Worm (Caenorhabditis elegans) whole organism, L3 larva: ENCODE results near the gene C28C12.12.
A peak's percentile ranks its signal among the peaks of the same experiment; 100 is the strongest.

Source experiments
- ZK546.5 ChIP-seq: sonication (generic microtip); optimal IDR thresholded peaks from 2 replicates; lab custom pipeline; 2017; ENCODE audit warnings: missing biosample characterization, missing genetic modification characterization
- aly-2 ChIP-seq: fragments of 150-350 bp; optimal IDR thresholded peaks from 2 replicates; lab custom pipeline; 2014; ENCODE audit warnings: missing biosample characterization, missing genetic modification characterization
- ama-1 ChIP-seq: fragments of 150-350 bp; optimal IDR thresholded peaks from 2 replicates; lab custom pipeline; 2018
- ceh-16 ChIP-seq: sonication (generic microtip); optimal IDR thresholded peaks from 2 replicates; lab custom pipeline; 2017; ENCODE audit warnings: missing biosample characterization, missing genetic modification characterization
- ceh-28 ChIP-seq: fragments of 150-350 bp; optimal IDR thresholded peaks from 2 replicates; lab custom pipeline; 2014; ENCODE audit warnings: missing biosample characterization, missing genetic modification reagents, missing genetic modification characterization
- ceh-82 ChIP-seq: fragments of 150-350 bp; optimal IDR thresholded peaks from 2 replicates; lab custom pipeline; 2014; ENCODE audit warnings: missing biosample characterization, missing genetic modification characterization
- daf-12 ChIP-seq: fragments of 150-350 bp; optimal IDR thresholded peaks from 2 replicates; lab custom pipeline; 2014; ENCODE audit warnings: missing biosample characterization, missing genetic modification reagents, missing genetic modification characterization
- egl-27 ChIP-seq: sonication (generic microtip); optimal IDR thresholded peaks from 4 replicates; lab custom pipeline; 2017; ENCODE audit warnings: missing biosample characterization, missing genetic modification reagents, missing genetic modification characterization
- egl-5 ChIP-seq: fragments of 150-350 bp; optimal IDR thresholded peaks from 2 replicates; lab custom pipeline; 2017; ENCODE audit warnings: missing biosample characterization, missing genetic modification reagents, missing genetic modification characterization, inconsistent platforms
- elt-1 ChIP-seq: fragments of 150-350 bp; optimal IDR thresholded peaks from 2 replicates; lab custom pipeline; 2014; ENCODE audit warnings: missing biosample characterization, missing genetic modification characterization
- elt-3 ChIP-seq, 3 experiments: fragments of 150-350 bp in 1 of 3; sonication (generic microtip) in 2 of 3; optimal IDR thresholded peaks; 2 replicates in 2 of 3; 4 replicates in 1 of 3; lab custom pipeline; 2014 to 2017; ENCODE audit warnings: missing biosample characterization in 3 of 3, missing genetic modification characterization in 3 of 3
- eor-1 ChIP-seq, 2 experiments: fragments of 150-350 bp; optimal IDR thresholded peaks; 2 replicates each; lab custom pipeline; 2014 to 2018; ENCODE audit warnings: missing biosample characterization in 2 of 2, missing genetic modification characterization in 2 of 2
- fkh-10 ChIP-seq: sonication (generic microtip); optimal IDR thresholded peaks from 2 replicates; lab custom pipeline; 2017; ENCODE audit warnings: missing biosample characterization, missing genetic modification reagents, missing genetic modification characterization
- fkh-2 ChIP-seq: fragments of 150-350 bp; optimal IDR thresholded peaks from 2 replicates; lab custom pipeline; 2014; ENCODE audit warnings: missing biosample characterization, missing genetic modification reagents, missing genetic modification characterization
- fos-1 ChIP-seq: fragments of 150-350 bp; optimal IDR thresholded peaks from 2 replicates; lab custom pipeline; 2014; ENCODE audit warnings: missing biosample characterization, missing genetic modification characterization
- hmg-11 ChIP-seq: sonication (generic microtip); optimal IDR thresholded peaks from 2 replicates; lab custom pipeline; 2016; ENCODE audit warnings: missing genetic modification characterization, missing compliant biosample characterization
- jun-1 ChIP-seq: fragments of 150-350 bp; optimal IDR thresholded peaks from 2 replicates; lab custom pipeline; 2014; ENCODE audit warnings: missing biosample characterization, missing genetic modification reagents, missing genetic modification characterization
- lin-15B ChIP-seq: fragments of 150-350 bp; optimal IDR thresholded peaks from 2 replicates; lab custom pipeline; 2014; ENCODE audit warnings: missing biosample characterization, missing genetic modification characterization
- lsy-12 ChIP-seq: sonication (generic microtip); optimal IDR thresholded peaks from 2 replicates; lab custom pipeline; 2016; ENCODE audit warnings: mild to moderate bottlenecking, missing genetic modification characterization, missing compliant biosample characterization
- mdl-1 ChIP-seq: fragments of 150-350 bp; optimal IDR thresholded peaks from 2 replicates; lab custom pipeline; 2014; ENCODE audit warnings: missing biosample characterization, missing genetic modification characterization
- mml-1 ChIP-seq: fragments of 150-350 bp; sonication (generic microtip); optimal IDR thresholded peaks from 3 replicates; lab custom pipeline; 2014; ENCODE audit warnings: missing biosample characterization, missing genetic modification characterization
- nfya-1 ChIP-seq: sonication (generic microtip); optimal IDR thresholded peaks from 2 replicates; lab custom pipeline; 2017; ENCODE audit warnings: missing genetic modification characterization, mild to moderate bottlenecking, missing compliant biosample characterization, antibody characterized with exemption, moderate library complexity; ENCODE audit not compliant: insufficient read depth
- nhr-11 ChIP-seq: fragments of 150-350 bp; optimal IDR thresholded peaks from 2 replicates; lab custom pipeline; 2014; ENCODE audit warnings: missing biosample characterization, missing genetic modification characterization
- nhr-12 ChIP-seq: fragments of 150-350 bp; optimal IDR thresholded peaks from 2 replicates; lab custom pipeline; 2014; ENCODE audit warnings: missing biosample characterization, missing genetic modification characterization
- nhr-23 ChIP-seq: fragments of 150-350 bp; optimal IDR thresholded peaks from 2 replicates; lab custom pipeline; 2014; ENCODE audit warnings: missing biosample characterization, missing genetic modification reagents, missing genetic modification characterization
- nhr-237 ChIP-seq: fragments of 150-350 bp; optimal IDR thresholded peaks from 2 replicates; lab custom pipeline; 2014; ENCODE audit warnings: missing biosample characterization, missing genetic modification characterization
- nhr-25 ChIP-seq: sonication (generic microtip); optimal IDR thresholded peaks from 2 replicates; lab custom pipeline; 2017; ENCODE audit warnings: missing biosample characterization, missing genetic modification characterization
- nhr-43 ChIP-seq: sonication (generic microtip); optimal IDR thresholded peaks from 2 replicates; lab custom pipeline; 2016; ENCODE audit warnings: mild to moderate bottlenecking, missing genetic modification characterization, missing compliant biosample characterization; ENCODE audit not compliant: poor library complexity, severe bottlenecking
- nhr-76 ChIP-seq: fragments of 150-350 bp; sonication (generic microtip); optimal IDR thresholded peaks from 5 replicates; lab custom pipeline; 2014; ENCODE audit warnings: missing biosample characterization, missing genetic modification characterization
- nhr-77 ChIP-seq: fragments of 150-350 bp; optimal IDR thresholded peaks from 2 replicates; lab custom pipeline; 2014; ENCODE audit warnings: missing biosample characterization, missing genetic modification characterization
- skn-1 ChIP-seq: fragments of 150-350 bp; optimal IDR thresholded peaks from 2 replicates; lab custom pipeline; 2014; ENCODE audit warnings: missing biosample characterization, missing genetic modification characterization
- tbx-2 ChIP-seq: sonication (generic microtip); optimal IDR thresholded peaks from 2 replicates; lab custom pipeline; 2016; ENCODE audit warnings: mild to moderate bottlenecking, missing genetic modification characterization, missing compliant biosample characterization
- unc-39 ChIP-seq: sonication (generic microtip); optimal IDR thresholded peaks from 4 replicates; lab custom pipeline; 2017; ENCODE audit warnings: missing biosample characterization, missing genetic modification characterization
- unc-62 ChIP-seq: fragments of 150-350 bp; sonication (generic microtip); optimal IDR thresholded peaks from 4 replicates; lab custom pipeline; 2014; ENCODE audit warnings: missing biosample characterization, missing genetic modification reagents, missing genetic modification characterization
- ztf-11 ChIP-seq: fragments of 150-350 bp; optimal IDR thresholded peaks from 2 replicates; lab custom pipeline; 2014; ENCODE audit warnings: missing biosample characterization, missing genetic modification characterization

Gene C28C12.12

ce11 chrIV:8472493-8472892 lies 23.7 kb downstream of the C28C12.12 start, which contains the start of gene oat-1:
Gene oat-1 (minus strand): TSS chrIV:8472593.
- no peak for TF ChIP-seq aly-2 (tag; lab: Kevin White, UChicago)

- TF ChIP-seq nhr-77 (tag; lab: Kevin White, UChicago): no peak
- no peak for TF ChIP-seq ZK546.5 (tag; lab: Kevin White, UChicago)
- TF ChIP-seq skn-1 (tag; lab: Kevin White, UChicago): no peak
- no peak for TF ChIP-seq elt-1 (tag; lab: Kevin White, UChicago)
- TF ChIP-seq fkh-10 (GFP tag; lab: Kevin White, UChicago): no peak
- no peak for TF ChIP-seq mml-1 (tag; lab: Kevin White, UChicago)
- no peak for TF ChIP-seq jun-1
- TF ChIP-seq egl-27 (tag; lab: Kevin White, UChicago): no peak
- TF ChIP-seq ceh-82 (tag; lab: Kevin White, UChicago): no peak
- TF ChIP-seq unc-39 (tag; lab: Kevin White, UChicago): no peak
- no peak for TF ChIP-seq daf-12
- no peak for TF ChIP-seq fos-1 (tag; lab: Kevin White, UChicago)
- no peak for TF ChIP-seq nhr-76 (tag; lab: Kevin White, UChicago)
- TF ChIP-seq lin-15B (tag; lab: Kevin White, UChicago): no peak
- TF ChIP-seq tbx-2: no peak
- TF ChIP-seq, all 47 proteins: peak for 0
Observed at ce11 chrIV:8464187-8464586, 32.0 kb downstream of the C28C12.12 start.

DNA sequence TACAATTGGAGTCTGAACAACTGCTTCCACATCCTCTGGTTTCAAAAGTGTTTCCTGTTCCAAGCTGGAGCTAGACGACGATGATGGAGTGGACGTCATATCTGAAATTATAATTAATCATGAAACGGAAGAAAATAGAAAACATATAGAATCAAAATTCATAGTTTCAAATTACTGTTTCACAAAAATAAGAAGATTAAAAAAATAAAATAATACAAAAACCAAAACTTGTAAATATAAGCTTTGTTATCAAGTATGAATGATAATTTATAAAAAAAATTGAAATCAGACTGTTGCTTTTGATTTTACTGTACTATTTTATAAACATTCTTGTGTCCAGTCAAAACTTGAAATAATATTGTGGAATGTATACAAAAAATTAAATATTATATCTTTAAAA lies 32.4 kb downstream of the C28C12.12 start, which contains the start of gene str-176:
Gene str-176, minus strand, starts transcription at position 101 of the 400 bp plus-strand sequence.
- TF ChIP-seq elt-3 (tag; optimal IDR thresholded peaks at IDR 0.05; lab: Kevin White, UChicago) (no peak), elt-1 (tag; lab: Kevin White, UChicago) (no peak), egl-27 (tag; lab: Kevin White, UChicago) (no peak), nhr-237 (tag; lab: Kevin White, UChicago) (no peak), fos-1 (tag; lab: Kevin White, UChicago) (no peak), ztf-11 (tag; lab: Kevin White, UChicago) (no peak), nhr-76 (tag; lab: Kevin White, UChicago) (no peak), aly-2 (tag; lab: Kevin White, UChicago) (no peak)

DNA sequence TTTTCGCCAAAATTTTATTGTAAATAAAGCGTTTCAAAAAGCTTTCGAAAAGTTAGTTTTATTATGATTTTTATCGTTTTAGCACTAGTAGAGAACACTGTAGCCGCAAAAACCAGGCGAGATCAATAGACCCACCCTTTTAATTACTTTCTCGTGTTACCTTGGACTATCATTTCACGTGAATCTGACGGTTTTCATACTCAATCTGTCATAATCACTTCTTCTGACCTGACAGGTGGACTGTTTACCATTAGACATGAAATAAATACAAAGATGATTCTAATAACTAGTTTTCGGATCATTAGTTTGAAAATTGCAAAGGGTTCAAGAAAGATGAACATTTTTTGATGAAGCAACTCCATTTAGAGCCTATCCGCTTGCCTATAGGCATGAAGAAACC lies 33.1 kb downstream of the C28C12.12 start:
- TF ChIP-seq nhr-77 (tag; lab: Kevin White, UChicago): no peak
- no peak for TF ChIP-seq egl-5
- TF ChIP-seq elt-1 (tag; lab: Kevin White, UChicago): no peak
- no peak for TF ChIP-seq ceh-16
- peak; percentile 80 for TF ChIP-seq unc-62 (GFP tag; lab: Kevin White, UChicago)
- no peak for TF ChIP-seq nhr-76 (tag; lab: Kevin White, UChicago)
- TF ChIP-seq nhr-43 (tag; lab: Kevin White, UChicago): peak; percentile 11
- no peak for TF ChIP-seq fkh-2 (tag; lab: Kevin White, UChicago)
- no peak for TF ChIP-seq ceh-28
- peak; percentile 64 for TF ChIP-seq nhr-25
- TF ChIP-seq nhr-23 (tag; lab: Kevin White, UChicago): peak; percentile 70
- TF ChIP-seq ZK546.5 (tag; lab: Kevin White, UChicago): no peak
- peak; percentile 37 for TF ChIP-seq mdl-1 (tag; lab: Kevin White, UChicago)
- TF ChIP-seq ama-1: no peak
- TF ChIP-seq nhr-12 (tag; lab: Kevin White, UChicago): no peak
- TF ChIP-seq aly-2 (tag; lab: Kevin White, UChicago): no peak
- TF ChIP-seq lsy-12 (tag; lab: Kevin White, UChicago): no peak
- no peak for TF ChIP-seq fos-1 (tag; lab: Kevin White, UChicago)
- no peak for TF ChIP-seq nhr-11
- no peak for TF ChIP-seq eor-1 (tag; optimal IDR thresholded peaks at IDR 0.05; lab: Kevin White, UChicago)
- TF ChIP-seq nfya-1: no peak
- TF ChIP-seq nhr-237 (tag; lab: Kevin White, UChicago): no peak
- TF ChIP-seq skn-1 (tag; lab: Kevin White, UChicago): no peak
- peak; percentile 41 for TF ChIP-seq egl-27 (tag; lab: Kevin White, UChicago)
- TF ChIP-seq daf-12: no peak
- no peak for TF ChIP-seq hmg-11 (tag; lab: Kevin White, UChicago)
- TF ChIP-seq, all 47 proteins: peak for 6
